Fruit fly (Drosophila melanogaster) Kc167 (cell line): ENCODE measurements around the gene CG14075.

Source experiments
- Myc ChIP-seq: fragments of >200 bp; optimal IDR thresholded peaks from 2 replicates; lab custom pipeline; 2017; ENCODE audit warnings: missing external identifiers
- Sin3A ChIP-seq: fragments of >200 bp; optimal IDR thresholded peaks from 2 replicates; lab custom pipeline; 2018; ENCODE audit warnings: missing external identifiers
- h ChIP-seq: fragments of >200 bp; optimal IDR thresholded peaks from 3 replicates; lab custom pipeline; 2018; ENCODE audit warnings: missing external identifiers
- insv ChIP-seq: fragments of >200 bp; optimal IDR thresholded peaks from 3 replicates; lab custom pipeline; 2018; ENCODE audit warnings: missing external identifiers
- psq ChIP-seq: fragments of >200 bp; optimal IDR thresholded peaks from 2 replicates; lab custom pipeline; 2017; ENCODE audit warnings: missing external identifiers
- ttk ChIP-seq: sonication (Bioruptor generic); optimal IDR thresholded peaks from 2 replicates; lab custom pipeline; 2017; ENCODE audit warnings: missing external identifiers

- TF ChIP-seq Myc (lab: Kevin White, UChicago), result no peak
- TF ChIP-seq psq (lab: Kevin White, UChicago), result no peak
- TF ChIP-seq ttk (lab: Kevin White, UChicago), result no peak
- TF ChIP-seq h (lab: Kevin White, UChicago), result no peak
- TF ChIP-seq Sin3A (lab: Kevin White, UChicago), result no peak
- no peak for TF ChIP-seq insv (lab: Kevin White, UChicago)
Measured at dm6 chr3L:18998284-18998830, 13.6 kb downstream of the CG14075 start.
